Worm (Caenorhabditis elegans) whole organism, L4 larva: Measurements from ENCODE around the gene ZK262.8.

Experiments
- ama-1 ChIP-seq: fragments of 150-350 bp; optimal IDR thresholded peaks from 2 replicates; lab custom pipeline; 2014; ENCODE audit warnings: inconsistent platforms, mixed read lengths
- jun-1 ChIP-seq: fragments of 150-350 bp; optimal IDR thresholded peaks from 2 replicates; lab custom pipeline; 2014; ENCODE audit warnings: missing biosample characterization, missing genetic modification reagents, missing genetic modification characterization
- lsy-2 ChIP-seq, 2 experiments: fragments of 150-350 bp in 1 of 2; sonication (generic microtip) in 1 of 2; optimal IDR thresholded peaks; 2 replicates each; lab custom pipeline; 2014 to 2017; ENCODE audit warnings: missing biosample characterization in 2 of 2, missing genetic modification characterization in 2 of 2
- mdl-1 ChIP-seq, 2 experiments: fragments of 150-350 bp in 1 of 2; sonication (generic microtip) in 1 of 2; optimal IDR thresholded peaks; 2 replicates each; lab custom pipeline; 2014 to 2017; ENCODE audit warnings: missing biosample characterization in 2 of 2, missing genetic modification characterization in 2 of 2
- nhr-11 ChIP-seq: fragments of 150-350 bp; optimal IDR thresholded peaks from 2 replicates; lab custom pipeline; 2014; ENCODE audit warnings: missing biosample characterization, missing genetic modification characterization
- unc-39 ChIP-seq: sonication (generic microtip); optimal IDR thresholded peaks from 2 replicates; lab custom pipeline; 2017; ENCODE audit warnings: missing biosample characterization, missing genetic modification characterization

- TF ChIP-seq ama-1 (no peak), lsy-2 (tag; optimal IDR thresholded peaks at IDR 0.05; lab: Kevin White, UChicago) (no peak), unc-39 (no peak), jun-1 (tag; lab: Kevin White, UChicago) (no peak), mdl-1 (tag; optimal IDR thresholded peaks at IDR 0.05; lab: Kevin White, UChicago) (no peak), nhr-11 (tag; lab: Kevin White, UChicago) (no peak)
Measured at ce11 chrV:18389046-18389445, 49.1 kb upstream of the ZK262.8 start, which contains the start of the genes Y51A2B.4 and Y51A2B.5.
